Fruit fly (Drosophila melanogaster): ENCODE measurements around the gene Mipp1.
A peak's percentile ranks its signal among the peaks of the same experiment; 100 is the strongest.

Gene Mipp1

DNA sequence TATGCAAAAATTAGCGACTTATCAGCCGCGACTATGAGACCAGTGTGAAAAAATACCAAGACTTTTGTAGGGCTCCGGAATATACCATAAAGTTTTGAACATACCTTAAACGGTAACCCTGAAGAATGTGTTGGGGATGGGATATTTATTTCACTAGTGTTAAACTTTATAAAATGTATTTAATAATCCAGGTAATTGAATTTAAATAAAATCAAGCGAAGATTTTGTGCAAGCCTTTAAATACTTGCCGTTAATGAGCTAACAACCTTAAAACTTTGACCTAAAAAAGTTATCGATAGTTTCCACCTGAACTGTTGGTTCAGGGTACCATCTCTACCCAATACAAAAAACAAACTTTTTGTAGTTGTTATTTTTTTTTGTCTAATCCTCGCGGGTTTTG, 39.0 kb upstream of the Mipp1 start, which contains the start of gene CG4101 (continued):
- peak; percentile 71 for TF ChIP-seq CG17361 (GFP tag; IDR thresholded peaks at IDR 0.05)
- TF ChIP-seq h (optimal IDR thresholded peaks at IDR 0.05), result no peak
- peak; percentile 30 for TF ChIP-seq CG6854 (GFP tag; optimal IDR thresholded peaks at IDR 0.05)
- TF ChIP-seq CG32767 (GFP tag; IDR thresholded peaks at IDR 0.05), result peak; percentile 77
- 0 out of 3 replicates have a peak, but pooled peaks have one; percentile 30 for TF ChIP-seq CG7357 (GFP tag; IDR thresholded peaks at IDR 0.05)
- TF ChIP-seq Ets97D (GFP tag; optimal IDR thresholded peaks at IDR 0.05), result peak; percentile 79
- TF ChIP-seq Hmr (GFP tag; optimal IDR thresholded peaks at IDR 0.05), result peak; percentile 84
- peak; percentile 77 for TF ChIP-seq slou (GFP tag; optimal IDR thresholded peaks at IDR 0.05)
- peak; percentile 69 for TF ChIP-seq CG17328 (GFP tag; IDR thresholded peaks at IDR 0.05)
- peak; percentile 76 for TF ChIP-seq amos (GFP tag; IDR thresholded peaks at IDR 0.05; ENCODE audit: partially characterized antibody)
- peak; percentile 78 for TF ChIP-seq fd3F (GFP tag; optimal IDR thresholded peaks at IDR 0.05)
- TF ChIP-seq NfI (GFP tag; optimal IDR thresholded peaks at IDR 0.05), result peak; percentile 83
- peak; percentile 58 for TF ChIP-seq jumu (GFP tag; optimal IDR thresholded peaks at IDR 0.05)
- TF ChIP-seq grn (GFP tag; optimal IDR thresholded peaks at IDR 0.05), result no peak
- TF ChIP-seq Fer2 (tag; optimal IDR thresholded peaks at IDR 0.05), result peak; percentile 65
- no peak for TF ChIP-seq kah (GFP tag; optimal IDR thresholded peaks at IDR 0.05)
- peak; percentile 70; the same call in 1 of the 2 replicates for TF ChIP-seq CG11247 (GFP tag; IDR thresholded peaks at IDR 0.05)
- no peak for TF ChIP-seq cad (GFP tag; optimal IDR thresholded peaks at IDR 0.05)
- TF ChIP-seq CG4707 (GFP tag; optimal IDR thresholded peaks at IDR 0.05), result no peak
- peak; percentile 54 for TF ChIP-seq HHEX (GFP tag; optimal IDR thresholded peaks at IDR 0.05)
- peak; percentile 51 for TF ChIP-seq BtbVII (GFP tag; optimal IDR thresholded peaks at IDR 0.05)
- peak; percentile 56 for TF ChIP-seq kay (GFP tag; optimal IDR thresholded peaks at IDR 0.05)
- no peak for TF ChIP-seq crol (GFP tag; IDR thresholded peaks at IDR 0.05)
- no peak for TF ChIP-seq CG4282 (GFP tag; optimal IDR thresholded peaks at IDR 0.05)
- TF ChIP-seq ERR (GFP tag; optimal IDR thresholded peaks at IDR 0.05), result no peak
- peak; percentile 75 for TF ChIP-seq Taf1 (GFP tag; IDR thresholded peaks at IDR 0.05)
- TF ChIP-seq CG9817 (tag; optimal IDR thresholded peaks at IDR 0.05), result peak; percentile 91
- TF ChIP-seq CG11456 (GFP tag; IDR thresholded peaks at IDR 0.05), result peak; percentile 82
- no peak for TF ChIP-seq tna (GFP tag; IDR thresholded peaks at IDR 0.05; ENCODE audit: partially characterized antibody)
- no peak for TF ChIP-seq ato (GFP tag; IDR thresholded peaks at IDR 0.05; ENCODE audit: partially characterized antibody)

DNA sequence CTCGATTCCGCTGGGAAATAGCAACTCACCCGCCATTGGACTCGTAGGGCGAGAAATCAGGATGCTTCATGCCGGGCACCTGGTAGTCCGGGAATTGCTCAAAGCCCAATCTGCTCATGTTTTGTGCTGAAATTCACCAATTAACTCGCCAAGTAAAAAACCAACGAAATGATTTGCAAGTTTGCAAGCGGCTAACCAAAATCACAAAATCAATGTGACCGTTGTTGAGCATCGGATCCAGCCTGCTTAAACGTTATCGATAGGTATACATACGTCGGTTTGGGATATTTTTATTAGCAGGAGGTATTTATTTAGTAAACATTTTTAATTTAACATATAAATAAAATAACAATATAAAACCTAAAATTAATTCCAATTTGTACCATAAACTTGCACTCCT, 37.1 kb upstream of the Mipp1 start, which contains the start of gene Prosbeta6:
Prosbeta6 (minus strand) TSS at position 218 of the 400 bp plus-strand sequence.
- no peak for TF ChIP-seq CG4282 (GFP tag; optimal IDR thresholded peaks at IDR 0.05)
- TF ChIP-seq vvl (GFP tag; IDR thresholded peaks at IDR 0.05), result no peak
- no peak for TF ChIP-seq wor (GFP tag; IDR thresholded peaks at IDR 0.05)
- TF ChIP-seq C15 (GFP tag; IDR thresholded peaks at IDR 0.05), result no peak
- TF ChIP-seq Hr78 (GFP tag; optimal IDR thresholded peaks at IDR 0.05), result no peak
- TF ChIP-seq ind (GFP tag; optimal IDR thresholded peaks at IDR 0.05), result no peak
- no peak for TF ChIP-seq ase (GFP tag; IDR thresholded peaks at IDR 0.05)
- TF ChIP-seq Bteb2 (GFP tag; optimal IDR thresholded peaks at IDR 0.05), result no peak
- no peak for TF ChIP-seq CHES-1-like (GFP tag; optimal IDR thresholded peaks at IDR 0.05)
- TF ChIP-seq onecut (GFP tag; IDR thresholded peaks at IDR 0.05), result no peak
- TF ChIP-seq tup (GFP tag; optimal IDR thresholded peaks at IDR 0.05), result no peak
- no peak for TF ChIP-seq CG15514 (GFP tag; optimal IDR thresholded peaks at IDR 0.05)
- no peak for TF ChIP-seq gce (GFP tag; IDR thresholded peaks at IDR 0.05)
- no peak for TF ChIP-seq B-H2 (GFP tag; optimal IDR thresholded peaks at IDR 0.05)
- no peak for TF ChIP-seq Adf1 (GFP tag; IDR thresholded peaks at IDR 0.05)
- peak; percentile 44 for TF ChIP-seq Dp (GFP tag; optimal IDR thresholded peaks at IDR 0.05)
- TF ChIP-seq CG12299 (tag; optimal IDR thresholded peaks at IDR 0.05), result no peak
- TF ChIP-seq Camta (GFP tag; optimal IDR thresholded peaks at IDR 0.05), result no peak
- no peak for TF ChIP-seq CG6689 (GFP tag; IDR thresholded peaks at IDR 0.05)
- TF ChIP-seq Aef1 (GFP tag; IDR thresholded peaks at IDR 0.05), result no peak
- TF ChIP-seq CG10321 (GFP tag; IDR thresholded peaks at IDR 0.05), result no peak
- no peak for TF ChIP-seq hkb (optimal IDR thresholded peaks at IDR 0.05)
- no peak for TF ChIP-seq hkb (GFP tag; IDR thresholded peaks at IDR 0.05)
- no peak for TF ChIP-seq CG42726 (GFP tag; IDR thresholded peaks at IDR 0.05; ENCODE audit: partially characterized antibody)
- no peak for TF ChIP-seq tap (tag; optimal IDR thresholded peaks at IDR 0.05)
